Fruit fly (Drosophila melanogaster) whole organism, adult: Measurements from ENCODE around the gene CG4653.

ENCODE experiments used
- CG11617 ChIP-seq: fragments of 200-800 bp; sonication (Bioruptor generic); optimal IDR thresholded peaks from 2 replicates; lab custom pipeline; 2017; ENCODE audit warnings: mild to moderate bottlenecking, missing biosample characterization, missing genetic modification reagents, missing genetic modification characterization
- CG12768 ChIP-seq: fragments of 200-800 bp; sonication (Bioruptor generic); optimal IDR thresholded peaks from 2 replicates; lab custom pipeline; 2017; ENCODE audit warnings: missing biosample characterization, missing genetic modification characterization, mild to moderate bottlenecking, moderate library complexity, missing genetic modification reagents
- CG14711 ChIP-seq: fragments of 200-800 bp; sonication (Bioruptor generic); optimal IDR thresholded peaks from 2 replicates; lab custom pipeline; 2018; ENCODE audit warnings: missing biosample characterization, mild to moderate bottlenecking, missing genetic modification characterization, moderate library complexity
- CG1620 ChIP-seq: fragments of 200-800 bp; sonication (Bioruptor generic); optimal IDR thresholded peaks from 2 replicates; lab custom pipeline; 2016; ENCODE audit warnings: missing biosample characterization, missing genetic modification characterization
- CG33017 ChIP-seq: fragments of 200-800 bp; sonication (Bioruptor generic); optimal IDR thresholded peaks from 2 replicates; lab custom pipeline; 2018; ENCODE audit warnings: missing biosample characterization, mild to moderate bottlenecking, missing genetic modification characterization, moderate library complexity
- CG5204 ChIP-seq: fragments of 200-800 bp; sonication (Bioruptor generic); optimal IDR thresholded peaks from 2 replicates; lab custom pipeline; 2016; ENCODE audit warnings: missing biosample characterization, missing genetic modification characterization
- CG7045 ChIP-seq: fragments of 200-800 bp; sonication (Bioruptor generic); optimal IDR thresholded peaks from 2 replicates; lab custom pipeline; 2017; ENCODE audit warnings: missing biosample characterization, mild to moderate bottlenecking, missing genetic modification characterization
- CG7101 ChIP-seq: fragments of 200-800 bp; sonication (Bioruptor generic); optimal IDR thresholded peaks from 2 replicates; lab custom pipeline; 2018; ENCODE audit warnings: missing biosample characterization, mild to moderate bottlenecking, missing genetic modification characterization, moderate library complexity
- Clk ChIP-seq: fragments of 200-800 bp; sonication (Bioruptor generic); optimal IDR thresholded peaks from 2 replicates; lab custom pipeline; 2017; ENCODE audit warnings: missing biosample characterization, missing genetic modification characterization
- Crg-1 ChIP-seq: fragments of 200-800 bp; sonication (Bioruptor generic); optimal IDR thresholded peaks from 2 replicates; lab custom pipeline; 2016; ENCODE audit warnings: missing biosample characterization, missing genetic modification characterization
- Hr96 ChIP-seq: fragments of 200-800 bp; sonication (Bioruptor generic); optimal IDR thresholded peaks from 2 replicates; lab custom pipeline; 2016; ENCODE audit warnings: missing biosample characterization, missing genetic modification characterization
- Mnt ChIP-seq: fragments of 200-800 bp; sonication (Bioruptor generic); optimal IDR thresholded peaks from 2 replicates; lab custom pipeline; 2016; ENCODE audit warnings: missing biosample characterization, mild to moderate bottlenecking, missing genetic modification characterization
- bab1 ChIP-seq: fragments of 200-800 bp; sonication (Bioruptor generic); optimal IDR thresholded peaks from 3 replicates; lab custom pipeline; 2019; ENCODE audit warnings: missing biosample characterization, mild to moderate bottlenecking, missing genetic modification characterization, moderate library complexity
- cic ChIP-seq: fragments of 200-800 bp; sonication (Bioruptor generic); optimal IDR thresholded peaks from 2 replicates; lab custom pipeline; 2017; ENCODE audit warnings: missing biosample characterization, mild to moderate bottlenecking, missing genetic modification characterization, moderate library complexity
- cnc ChIP-seq, 2 experiments: fragments of >200 bp; optimal IDR thresholded peaks; 2 replicates each; lab custom pipeline; 2017
- kay ChIP-seq: fragments of 200-800 bp; sonication (Bioruptor generic); peaks from one replicate; lab custom pipeline; 2016; ENCODE audit warnings: missing biosample characterization, missing genetic modification characterization, borderline replicate concordance
- ovo ChIP-seq: fragments of 200-800 bp; sonication (Bioruptor generic); optimal IDR thresholded peaks from 2 replicates; lab custom pipeline; 2016; ENCODE audit warnings: missing biosample characterization, missing genetic modification characterization
- pad ChIP-seq: fragments of 200-800 bp; sonication (Bioruptor generic); optimal IDR thresholded peaks from 3 replicates; lab custom pipeline; 2017; ENCODE audit warnings: missing biosample characterization, missing genetic modification characterization, mild to moderate bottlenecking, moderate library complexity, missing genetic modification reagents
- tj ChIP-seq: fragments of 200-800 bp; sonication (Bioruptor generic); optimal IDR thresholded peaks from 3 replicates; lab custom pipeline; 2017; ENCODE audit warnings: missing biosample characterization, mild to moderate bottlenecking, missing genetic modification characterization, moderate library complexity
- toe ChIP-seq: fragments of 200-800 bp; sonication (Bioruptor generic); optimal IDR thresholded peaks from 2 replicates; lab custom pipeline; 2016; ENCODE audit warnings: missing biosample characterization, missing genetic modification characterization

CG4653 gene

DNA sequence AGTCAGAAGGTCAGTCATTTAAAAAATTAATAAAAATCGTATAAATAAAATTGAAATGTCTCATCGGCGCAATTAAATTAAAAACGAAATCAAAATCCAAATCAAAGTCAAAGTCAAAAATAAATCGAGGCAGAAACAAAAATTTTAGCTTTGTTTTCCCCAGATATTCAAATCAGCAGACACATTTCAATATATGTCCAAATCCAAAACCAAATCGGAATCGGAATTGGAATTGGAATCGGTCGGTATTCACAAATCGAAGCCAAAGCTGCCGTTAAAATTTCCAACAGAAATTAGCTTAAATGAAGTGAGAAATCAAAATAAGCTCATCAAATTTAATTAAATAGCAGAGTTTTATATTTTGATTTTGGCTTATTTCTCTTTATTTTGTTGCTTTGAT is 32.3 kb downstream of the CG4653 start:
- TF ChIP-seq CG11617 (no peak), cic (GFP tag; lab: Kevin White, UChicago) (no peak), CG7045 (GFP tag; lab: Kevin White, UChicago) (no peak), Hr96 (no peak), Clk (no peak), CG7101 (tag; lab: Kevin White, UChicago) (no peak), Mnt (GFP tag; lab: Kevin White, UChicago) (no peak), kay (GFP tag; lab: Kevin White, UChicago) (no peak), ovo (GFP tag; lab: Kevin White, UChicago) (no peak), toe (no peak), CG5204 (GFP tag; lab: Kevin White, UChicago) (no peak), CG12768 (GFP tag; lab: Kevin White, UChicago) (no peak), CG1620 (GFP tag; lab: Kevin White, UChicago) (no peak), CG33017 (tag; lab: Kevin White, UChicago) (no peak), cnc (optimal IDR thresholded peaks at IDR 0.05; lab: Kevin White, UChicago) (no peak), pad (GFP tag; lab: Kevin White, UChicago) (no peak), Crg-1 (no peak)

DNA sequence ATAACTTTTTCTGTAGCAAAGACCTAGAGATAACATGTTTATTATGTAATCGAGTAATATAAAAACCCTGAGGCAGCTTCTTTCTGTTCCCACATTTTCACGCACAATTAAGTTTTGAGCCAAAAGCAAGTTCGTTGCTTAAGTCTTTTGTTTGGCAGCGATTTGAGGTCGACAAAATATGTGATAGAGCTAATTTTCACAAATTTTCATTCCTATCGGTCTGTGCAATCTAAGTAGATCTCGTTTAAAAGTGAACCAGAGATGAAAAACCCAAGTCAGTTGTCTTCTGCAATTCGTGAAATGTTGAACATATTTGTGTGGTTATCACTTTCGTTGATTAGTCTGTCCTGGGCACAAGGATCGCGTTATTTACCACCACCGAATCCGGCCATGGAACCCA is 34.0 kb downstream of the CG4653 start, which contains the start of gene TwdlZ:
TwdlZ (plus strand) TSS at position 301 of the 400 bp plus-strand sequence.
- TF ChIP-seq CG7045 (GFP tag; lab: Kevin White, UChicago): no peak
- TF ChIP-seq Crg-1: no peak
- no peak for TF ChIP-seq pad (GFP tag; lab: Kevin White, UChicago)
- TF ChIP-seq toe: no peak

DNA sequence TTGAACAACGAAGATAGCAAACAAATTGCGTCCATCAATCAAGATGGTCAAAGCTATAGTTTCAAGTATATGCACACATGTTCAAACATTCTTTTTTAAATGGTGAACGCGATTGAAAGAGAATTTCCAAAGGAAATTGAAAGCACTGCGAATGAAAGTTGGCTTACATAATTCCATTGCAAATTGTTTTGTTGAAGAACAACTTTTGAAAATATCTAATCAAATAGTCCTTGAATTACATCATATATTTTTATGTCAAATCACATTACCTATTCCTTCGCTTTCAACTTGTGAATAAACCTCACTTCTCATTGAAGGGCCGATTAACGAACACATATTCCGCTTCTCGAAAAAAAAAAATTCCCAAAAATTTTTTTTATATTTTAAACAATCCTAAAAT is 36.7 kb downstream of the CG4653 start, which contains the start of gene CG32568:
CG32568 (plus strand) TSS at position 301 of the 400 bp plus-strand sequence.
- TF ChIP-seq tj (no peak), pad (GFP tag; lab: Kevin White, UChicago) (no peak), CG5204 (GFP tag; lab: Kevin White, UChicago) (no peak), Mnt (GFP tag; lab: Kevin White, UChicago) (no peak), CG14711 (tag; lab: Kevin White, UChicago) (no peak), CG7045 (GFP tag; lab: Kevin White, UChicago) (no peak), Crg-1 (no peak), CG12768 (GFP tag; lab: Kevin White, UChicago) (no peak), kay (GFP tag; lab: Kevin White, UChicago) (no peak), CG1620 (GFP tag; lab: Kevin White, UChicago) (no peak), CG11617 (no peak), CG7101 (tag; lab: Kevin White, UChicago) (no peak), ovo (GFP tag; lab: Kevin White, UChicago) (no peak), CG33017 (tag; lab: Kevin White, UChicago) (no peak), Clk (no peak)

DNA sequence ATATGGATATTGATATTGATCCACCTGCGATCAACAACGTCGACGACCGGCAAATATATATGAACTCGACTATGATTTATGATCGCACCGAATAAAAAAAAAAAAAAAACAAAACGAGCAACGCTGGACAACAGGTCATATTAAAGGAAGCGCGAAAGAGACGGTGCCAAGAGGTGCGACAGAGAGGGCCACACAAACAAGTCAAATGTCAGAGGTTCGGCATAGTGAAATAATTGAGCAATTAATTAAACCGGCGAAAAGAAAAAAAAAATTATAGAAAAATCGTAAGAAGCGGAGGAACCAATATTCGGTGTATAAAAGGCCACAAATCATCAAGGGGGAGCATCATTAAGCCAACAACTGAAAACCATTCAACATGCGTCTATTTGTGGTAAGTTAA is 38.7 kb downstream of the CG4653 start, which contains the start of gene Twdlalpha:
Twdlalpha (plus strand) TSS at position 301 of the 400 bp plus-strand sequence.
- TF ChIP-seq CG33017 (tag; lab: Kevin White, UChicago) (no peak), Hr96 (no peak), Mnt (GFP tag; lab: Kevin White, UChicago) (no peak), CG14711 (tag; lab: Kevin White, UChicago) (no peak), cic (GFP tag; lab: Kevin White, UChicago) (no peak), CG7101 (tag; lab: Kevin White, UChicago) (no peak), ovo (GFP tag; lab: Kevin White, UChicago) (no peak), CG1620 (GFP tag; lab: Kevin White, UChicago) (no peak), kay (GFP tag; lab: Kevin White, UChicago) (no peak), Clk (no peak), CG11617 (no peak), bab1 (GFP tag; lab: Kevin White, UChicago) (no peak), CG5204 (GFP tag; lab: Kevin White, UChicago) (no peak), toe (no peak), tj (no peak), CG12768 (GFP tag; lab: Kevin White, UChicago) (no peak)

DNA sequence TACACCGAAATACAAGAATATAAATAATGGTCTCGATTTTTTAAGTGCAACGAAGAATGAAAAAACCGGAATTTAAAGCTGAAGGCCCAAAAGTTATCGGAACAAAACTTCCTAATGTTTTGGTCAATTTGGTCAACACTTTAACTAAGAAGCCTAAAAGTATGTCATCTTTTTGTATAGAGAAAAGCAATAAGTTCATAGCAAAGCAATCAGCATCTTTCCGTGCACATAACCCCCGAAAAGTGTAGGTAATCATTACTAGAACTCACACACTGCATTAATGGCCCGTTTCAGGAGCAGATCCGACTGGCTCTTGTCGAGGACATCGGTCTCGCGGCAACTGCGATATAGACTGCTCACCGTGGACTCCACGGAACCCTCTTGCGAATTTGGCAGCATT is 40.5 kb downstream of the CG4653 start:
- no peak for TF ChIP-seq CG7045 (GFP tag; lab: Kevin White, UChicago)
- no peak for TF ChIP-seq toe
- TF ChIP-seq CG12768 (GFP tag; lab: Kevin White, UChicago): no peak
- TF ChIP-seq pad (GFP tag; lab: Kevin White, UChicago): no peak
- no peak for TF ChIP-seq kay (GFP tag; lab: Kevin White, UChicago)
- no peak for TF ChIP-seq CG1620 (GFP tag; lab: Kevin White, UChicago)
- TF ChIP-seq Crg-1: no peak
- no peak for TF ChIP-seq CG14711 (tag; lab: Kevin White, UChicago)
- no peak for TF ChIP-seq cic (GFP tag; lab: Kevin White, UChicago)
- TF ChIP-seq ovo (GFP tag; lab: Kevin White, UChicago): no peak
- TF ChIP-seq CG33017 (tag; lab: Kevin White, UChicago): no peak
- TF ChIP-seq CG7101 (tag; lab: Kevin White, UChicago): no peak
- no peak for TF ChIP-seq cnc (optimal IDR thresholded peaks at IDR 0.05; lab: Kevin White, UChicago)
- TF ChIP-seq Clk: no peak
- TF ChIP-seq CG11617: no peak

DNA sequence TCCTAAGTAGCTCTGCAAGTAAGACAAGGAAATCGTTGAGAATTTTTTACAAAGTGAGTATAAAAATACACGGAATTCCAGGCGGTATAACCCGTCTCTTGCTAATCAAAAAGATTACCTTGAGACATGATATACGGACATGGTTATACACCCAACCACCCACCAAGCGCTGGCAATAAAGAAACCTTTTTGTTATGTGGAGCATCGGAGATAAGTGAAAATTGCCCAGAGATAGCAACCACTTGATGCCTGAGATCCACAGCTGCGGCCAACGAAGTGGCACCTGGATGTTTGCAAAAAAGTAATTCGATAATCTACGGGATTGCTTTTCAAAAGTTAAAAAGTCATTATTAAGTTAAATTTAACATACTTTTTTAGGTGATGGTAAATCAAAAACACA is 42.1 kb downstream of the CG4653 start:
- TF ChIP-seq Mnt (GFP tag; lab: Kevin White, UChicago) (no peak), cic (GFP tag; lab: Kevin White, UChicago) (no peak), CG1620 (GFP tag; lab: Kevin White, UChicago) (no peak), toe (no peak), ovo (GFP tag; lab: Kevin White, UChicago) (no peak), CG7045 (GFP tag; lab: Kevin White, UChicago) (no peak), cnc (optimal IDR thresholded peaks at IDR 0.05; lab: Kevin White, UChicago) (no peak), CG7101 (tag; lab: Kevin White, UChicago) (no peak), kay (GFP tag; lab: Kevin White, UChicago) (no peak), CG11617 (no peak), CG14711 (tag; lab: Kevin White, UChicago) (no peak), pad (GFP tag; lab: Kevin White, UChicago) (no peak), CG33017 (tag; lab: Kevin White, UChicago) (no peak), Hr96 (no peak), tj (no peak), Clk (no peak), Crg-1 (no peak), bab1 (GFP tag; lab: Kevin White, UChicago) (no peak), CG12768 (GFP tag; lab: Kevin White, UChicago) (no peak), CG5204 (GFP tag; lab: Kevin White, UChicago) (no peak)
